Worm (Caenorhabditis elegans): ENCODE results near the gene F15B10.3.

DNA sequence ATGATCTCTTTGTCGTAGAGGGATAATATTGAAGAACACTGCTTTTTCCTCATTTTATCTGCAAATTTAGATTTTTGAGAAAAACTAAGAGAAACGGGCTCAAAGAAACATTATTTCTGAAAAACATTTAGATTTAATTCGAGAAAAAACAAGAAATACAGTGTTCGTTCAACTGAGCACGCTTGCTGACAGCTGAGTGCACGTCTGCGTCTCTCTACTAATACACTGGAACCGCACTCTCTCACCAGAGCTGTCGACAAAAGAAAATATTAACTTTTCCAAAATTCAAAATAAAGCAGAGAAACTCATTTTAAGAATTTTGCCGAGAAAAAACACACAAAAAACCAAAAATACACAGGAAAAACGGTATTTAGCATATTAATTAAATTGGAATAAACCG is 10.8 kb downstream of the F15B10.3 start, which contains the start of gene drh-1:
- TF ChIP-seq him-1 (tag; optimal IDR thresholded peaks at IDR 0.05): no peak
- peak; percentile 16 for TF ChIP-seq W03F9.2 (tag; optimal IDR thresholded peaks at IDR 0.05)
- TF ChIP-seq dao-5 (tag; optimal IDR thresholded peaks at IDR 0.05): no peak
